Fruit fly (Drosophila melanogaster) whole organism, embryonic: ENCODE data around the gene Pax.

ENCODE experiments used
- Adf1 ChIP-seq: fragments of 200-800 bp; sonication (Bioruptor generic); IDR thresholded peaks from 2 replicates; pipeline ENCODE4 v1.3.6; 2022; ENCODE audit warnings: missing biosample characterization, missing genetic modification characterization
- Bgb ChIP-seq: fragments of 200-800 bp; sonication (Bioruptor generic); IDR thresholded peaks from 2 replicates; pipeline ENCODE4 v1.3.6; 2022; ENCODE audit warnings: missing biosample characterization, missing genetic modification characterization; ENCODE audit not compliant: partially characterized antibody
- CG10321 ChIP-seq: fragments of 200-800 bp; sonication (Bioruptor generic); IDR thresholded peaks from 2 replicates; pipeline ENCODE4 v1.3.6; 2022; ENCODE audit warnings: missing biosample characterization, missing genetic modification characterization
- CG10959 ChIP-seq: fragments of 200-800 bp; sonication (Bioruptor generic); IDR thresholded peaks from 2 replicates; pipeline ENCODE4 v1.3.6; 2022; ENCODE audit warnings: missing biosample characterization, missing genetic modification characterization
- CG11085 ChIP-seq: fragments of 200-800 bp; sonication (Bioruptor generic); IDR thresholded peaks from 2 replicates; pipeline ENCODE4 v1.3.6; 2022; ENCODE audit warnings: missing biosample characterization, missing genetic modification characterization
- CG11695 ChIP-seq: fragments of 200-800 bp; sonication (Bioruptor generic); IDR thresholded peaks from 3 replicates; pipeline ENCODE4 v1.3.6; 2022; ENCODE audit warnings: missing biosample characterization, missing genetic modification characterization
- CG11696 ChIP-seq: fragments of 200-800 bp; sonication (Bioruptor generic); IDR thresholded peaks from 2 replicates; pipeline ENCODE4 v1.3.6; 2022; ENCODE audit warnings: missing biosample characterization, missing genetic modification characterization
- CG12391 ChIP-seq: fragments of 200-800 bp; sonication (Bioruptor generic); optimal IDR thresholded peaks from 3 replicates; lab custom pipeline; 2018; ENCODE audit warnings: missing biosample characterization, mild to moderate bottlenecking, missing genetic modification characterization, moderate library complexity
- CG13894 ChIP-seq: fragments of 200-800 bp; sonication (Bioruptor generic); optimal IDR thresholded peaks from 3 replicates; lab custom pipeline; 2018; ENCODE audit warnings: missing biosample characterization, mild to moderate bottlenecking, missing genetic modification characterization, moderate library complexity
- CG17186 ChIP-seq: fragments of 200-800 bp; sonication (Bioruptor generic); optimal IDR thresholded peaks from 3 replicates; lab custom pipeline; 2017; ENCODE audit warnings: missing biosample characterization, missing genetic modification reagents, missing genetic modification characterization
- CG18262 ChIP-seq: fragments of 200-800 bp; optimal IDR thresholded peaks from 3 replicates; lab custom pipeline; 2019; ENCODE audit warnings: missing biosample characterization, mild to moderate bottlenecking, missing genetic modification characterization, moderate library complexity
- CG2129 ChIP-seq: fragments of 200-800 bp; sonication (Bioruptor generic); IDR thresholded peaks from 2 replicates; pipeline ENCODE4 v1.3.6; 2022; ENCODE audit warnings: missing biosample characterization, missing genetic modification characterization; ENCODE audit not compliant: partially characterized antibody
- CG30020 ChIP-seq: fragments of 200-800 bp; optimal IDR thresholded peaks from 2 replicates; lab custom pipeline; 2019; ENCODE audit warnings: missing biosample characterization, mild to moderate bottlenecking, missing genetic modification characterization, moderate library complexity
- CG31224 ChIP-seq: fragments of 200-800 bp; sonication (Bioruptor generic); IDR thresholded peaks from 2 replicates; pipeline ENCODE4 v1.3.6; 2022; ENCODE audit warnings: missing biosample characterization, missing genetic modification characterization
- CG33557 ChIP-seq: fragments of 200-800 bp; sonication (Bioruptor generic); optimal IDR thresholded peaks from 2 replicates; lab custom pipeline; 2019; ENCODE audit warnings: missing biosample characterization, mild to moderate bottlenecking, missing genetic modification characterization, moderate library complexity
- CG34422 ChIP-seq: fragments of 200-800 bp; sonication (Bioruptor generic); IDR thresholded peaks from 3 replicates; pipeline ENCODE4 v1.3.6; 2022; ENCODE audit warnings: missing biosample characterization, missing genetic modification characterization
- CG4282 ChIP-seq: fragments of 200-800 bp; sonication (Bioruptor generic); optimal IDR thresholded peaks from 2 replicates; lab custom pipeline; 2016; ENCODE audit warnings: missing biosample characterization, missing genetic modification characterization
- CG5953 ChIP-seq: fragments of 200-800 bp; sonication (Bioruptor generic); IDR thresholded peaks from 2 replicates; pipeline ENCODE4 v1.3.6; 2022; ENCODE audit warnings: missing biosample characterization, missing genetic modification characterization
- CG8290 ChIP-seq, 3 experiments: fragments of 200-800 bp; sonication (Bioruptor generic); optimal IDR thresholded peaks; 2 replicates each; lab custom pipeline; 2016 to 2019; ENCODE audit warnings: missing biosample characterization in 3 of 3, missing genetic modification characterization in 3 of 3, mild to moderate bottlenecking in 2 of 3, moderate library complexity in 1 of 3
- CG9797 ChIP-seq: fragments of 200-800 bp; sonication (Bioruptor generic); optimal IDR thresholded peaks from 3 replicates; lab custom pipeline; 2018; ENCODE audit warnings: missing biosample characterization, mild to moderate bottlenecking, missing genetic modification characterization
- CHES-1-like ChIP-seq: fragments of 200-800 bp; sonication (Bioruptor generic); optimal IDR thresholded peaks from 2 replicates; lab custom pipeline; 2016; ENCODE audit warnings: missing biosample characterization, missing genetic modification characterization
- CoRest ChIP-seq: fragments of 200-800 bp; sonication (Bioruptor generic); optimal IDR thresholded peaks from 3 replicates; lab custom pipeline; 2018; ENCODE audit warnings: missing biosample characterization, mild to moderate bottlenecking, missing genetic modification characterization, moderate library complexity
- D19A ChIP-seq: fragments of 200-800 bp; optimal IDR thresholded peaks from 3 replicates; lab custom pipeline; 2019; ENCODE audit warnings: missing biosample characterization, mild to moderate bottlenecking, missing genetic modification characterization, moderate library complexity
- Drgx ChIP-seq: fragments of 200-800 bp; sonication (Bioruptor generic); IDR thresholded peaks from 2 replicates; pipeline ENCODE4 v1.3.6; 2022; ENCODE audit warnings: missing biosample characterization, missing genetic modification characterization
- H15 ChIP-seq: fragments of 200-800 bp; sonication (Bioruptor generic); IDR thresholded peaks from 3 replicates; pipeline ENCODE4 v1.3.6; 2022; ENCODE audit warnings: missing biosample characterization, missing genetic modification characterization
- HHEX ChIP-seq: fragments of 200-800 bp; sonication (Bioruptor generic); optimal IDR thresholded peaks from 3 replicates; lab custom pipeline; 2017; ENCODE audit warnings: missing biosample characterization, mild to moderate bottlenecking, missing genetic modification characterization, missing genetic modification reagents
- Med ChIP-seq: fragments of 200-800 bp; sonication (Bioruptor generic); peaks from one replicate; lab custom pipeline; 2016; ENCODE audit warnings: missing biosample characterization, missing genetic modification characterization, mild to moderate bottlenecking, inconsistent platforms, moderate library complexity
- NC2α ChIP-seq: fragments of 200-800 bp; sonication (Bioruptor generic); optimal IDR thresholded peaks from 2 replicates; lab custom pipeline; 2016; ENCODE audit warnings: missing biosample characterization, missing genetic modification characterization
- Sox102F ChIP-seq: fragments of 200-800 bp; sonication (Bioruptor generic); optimal IDR thresholded peaks from 2 replicates; lab custom pipeline; 2018; ENCODE audit warnings: missing biosample characterization, mild to moderate bottlenecking, missing genetic modification characterization, moderate library complexity
- abd-A ChIP-seq: fragments of 200-800 bp; sonication (Bioruptor generic); optimal IDR thresholded peaks from 3 replicates; lab custom pipeline; 2019; ENCODE audit warnings: missing biosample characterization, mild to moderate bottlenecking, missing genetic modification characterization, moderate library complexity
- al ChIP-seq: fragments of 200-800 bp; sonication (Bioruptor generic); IDR thresholded peaks from 2 replicates; pipeline ENCODE4 v1.3.6; 2022; ENCODE audit warnings: missing biosample characterization, missing genetic modification characterization
- amos ChIP-seq: fragments of 200-800 bp; sonication (Bioruptor generic); IDR thresholded peaks from 2 replicates; pipeline ENCODE4 v1.3.6; 2022; ENCODE audit warnings: missing biosample characterization, missing genetic modification characterization; ENCODE audit not compliant: partially characterized antibody
- bab2 ChIP-seq: fragments of 200-800 bp; sonication (Bioruptor generic); optimal IDR thresholded peaks from 2 replicates; lab custom pipeline; 2016; ENCODE audit warnings: missing biosample characterization, missing genetic modification characterization
- ci ChIP-seq: fragments of 200-800 bp; sonication (Bioruptor generic); IDR thresholded peaks from 3 replicates; pipeline ENCODE4 v1.3.6; 2022; ENCODE audit warnings: missing biosample characterization, missing genetic modification characterization
- dimm ChIP-seq: fragments of 200-800 bp; sonication (Bioruptor generic); IDR thresholded peaks from 2 replicates; pipeline ENCODE4 v1.3.6; 2022; ENCODE audit warnings: missing biosample characterization, missing genetic modification characterization
- ewg ChIP-seq: fragments of 200-800 bp; sonication (Bioruptor generic); optimal IDR thresholded peaks from 3 replicates; lab custom pipeline; 2017; ENCODE audit warnings: mild to moderate bottlenecking, missing biosample characterization, missing genetic modification reagents, missing genetic modification characterization
- grau ChIP-seq: fragments of 200-800 bp; optimal IDR thresholded peaks from 3 replicates; lab custom pipeline; 2019; ENCODE audit warnings: missing biosample characterization, mild to moderate bottlenecking, missing genetic modification characterization, moderate library complexity
- hb ChIP-seq: fragments of 200-800 bp; sonication (Bioruptor generic); IDR thresholded peaks from 3 replicates; pipeline ENCODE4 v1.3.6; 2022; ENCODE audit warnings: missing biosample characterization, missing genetic modification characterization; ENCODE audit not compliant: partially characterized antibody
- hbn ChIP-seq: fragments of 200-800 bp; sonication (Bioruptor generic); IDR thresholded peaks from 2 replicates; pipeline ENCODE4 v1.3.6; 2022; ENCODE audit warnings: missing biosample characterization, missing genetic modification characterization; ENCODE audit not compliant: partially characterized antibody
- jumu ChIP-seq: fragments of 200-800 bp; sonication (Bioruptor generic); optimal IDR thresholded peaks from 3 replicates; lab custom pipeline; 2016; ENCODE audit warnings: missing biosample characterization, missing genetic modification characterization
- mam ChIP-seq: fragments of 200-800 bp; sonication (Bioruptor generic); optimal IDR thresholded peaks from 3 replicates; lab custom pipeline; 2016; ENCODE audit warnings: missing biosample characterization, missing genetic modification characterization
- mld ChIP-seq: fragments of 200-800 bp; sonication (Bioruptor generic); IDR thresholded peaks from 3 replicates; pipeline ENCODE4 v1.3.6; 2022; ENCODE audit warnings: missing biosample characterization, missing genetic modification characterization; ENCODE audit not compliant: partially characterized antibody
- pfk ChIP-seq: fragments of 200-800 bp; sonication (Bioruptor generic); optimal IDR thresholded peaks from 2 replicates; lab custom pipeline; 2018; ENCODE audit warnings: missing biosample characterization, mild to moderate bottlenecking, missing genetic modification characterization, moderate library complexity
- ranshi ChIP-seq: fragments of 200-800 bp; sonication (Bioruptor generic); IDR thresholded peaks from 2 replicates; pipeline ENCODE4 v1.3.6; 2022; ENCODE audit warnings: missing biosample characterization, missing genetic modification characterization
- ro ChIP-seq: fragments of 200-800 bp; sonication (Bioruptor generic); IDR thresholded peaks from 2 replicates; pipeline ENCODE4 v1.3.6; 2022; ENCODE audit warnings: missing biosample characterization, missing genetic modification characterization
- sd ChIP-seq: fragments of 200-800 bp; sonication (Bioruptor generic); optimal IDR thresholded peaks from 3 replicates; lab custom pipeline; 2018; ENCODE audit warnings: missing biosample characterization, mild to moderate bottlenecking, missing genetic modification characterization, moderate library complexity
- slbo ChIP-seq: fragments of 200-800 bp; sonication (Bioruptor generic); IDR thresholded peaks from 2 replicates; pipeline ENCODE4 v1.3.6; 2022; ENCODE audit warnings: missing biosample characterization, missing genetic modification characterization
- tna ChIP-seq: fragments of 200-800 bp; sonication (Bioruptor generic); IDR thresholded peaks from 2 replicates; pipeline ENCODE4 v1.3.6; 2022; ENCODE audit warnings: missing biosample characterization, missing genetic modification characterization; ENCODE audit not compliant: partially characterized antibody
- usp ChIP-seq: fragments of >200 bp; optimal IDR thresholded peaks from 2 replicates; lab custom pipeline; 2017; ENCODE audit warnings: missing biosample characterization, missing genetic modification characterization

Pax gene

DNA sequence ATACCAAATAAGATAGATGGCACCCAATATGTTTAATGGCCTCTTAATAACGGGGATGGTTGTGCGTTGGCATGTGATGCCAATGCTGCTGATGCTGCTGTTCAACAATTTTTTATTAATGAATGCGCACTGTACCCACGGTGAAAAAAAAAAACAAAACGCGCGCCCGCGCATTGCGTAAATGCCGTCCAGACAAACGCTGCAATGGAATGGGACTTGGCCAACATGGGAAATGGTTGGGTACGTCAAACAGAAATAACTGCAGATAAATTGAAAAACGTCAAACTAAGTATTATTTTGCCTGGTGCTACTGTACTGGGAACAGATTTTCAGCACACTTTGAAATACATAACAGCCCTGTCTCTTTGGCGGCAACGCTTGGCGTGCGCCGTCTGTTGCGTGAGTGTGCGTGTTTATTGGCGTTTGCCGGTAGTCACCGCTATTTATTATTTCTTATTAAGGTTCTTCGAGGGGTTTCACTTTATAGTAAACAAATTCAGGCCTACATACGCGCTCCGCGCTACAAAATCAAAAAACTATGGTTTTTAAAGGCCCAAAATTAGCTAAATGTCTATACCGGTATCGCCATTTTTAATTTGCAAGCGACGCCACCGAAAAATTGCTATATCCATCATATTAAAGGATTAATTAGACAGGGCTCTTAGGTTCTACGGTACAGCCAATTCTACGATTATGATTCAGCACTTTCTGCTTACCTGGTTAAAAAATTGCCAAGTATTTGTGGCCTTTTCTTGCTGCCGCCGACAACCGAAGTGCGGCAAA lies 26.3 kb upstream of the Pax start:
- TF ChIP-seq CG18262 (tag; lab: Kevin White, UChicago) (no peak), CG13894 (no peak), mam (peak; percentile 36), ewg (GFP tag; lab: Kevin White, UChicago) (peak; percentile 87), Med (GFP tag; lab: Kevin White, UChicago) (peak; percentile 63), CG31224 (no peak), H15 (GFP tag; lab: Robert Waterston, UW) (no peak), hb (GFP tag; lab: Robert Waterston, UW) (0 out of 3 replicates have a peak, but pooled peaks have one; percentile 29), jumu (GFP tag; lab: Kevin White, UChicago) (peak; percentile 35), tna (GFP tag; lab: Robert Waterston, UW) (no peak), CG5953 (GFP tag; lab: Robert Waterston, UW) (no peak), CG11695 (GFP tag; lab: Robert Waterston, UW) (no peak), ro (GFP tag; lab: Robert Waterston, UW) (no peak), pfk (no peak), Drgx (GFP tag; lab: Robert Waterston, UW) (peak; percentile 60), HHEX (no peak), Bgb (GFP tag; lab: Robert Waterston, UW) (peak; percentile 7; the same call in 1 of the 2 replicates), CoRest (tag; lab: Kevin White, UChicago) (peak; percentile 1), CG10321 (no peak), CG34422 (GFP tag; lab: Robert Waterston, UW) (peak; percentile 96; the same call in 2 of the 3 replicates), CG9797 (GFP tag; lab: Kevin White, UChicago) (no peak), hbn (GFP tag; lab: Robert Waterston, UW) (no peak; the same call in 1 of the 2 replicates), CG30020 (tag; lab: Kevin White, UChicago) (no peak), dimm (GFP tag; lab: Robert Waterston, UW) (no peak), D19A (tag; lab: Kevin White, UChicago) (no peak), CG12391 (tag; lab: Kevin White, UChicago) (peak; percentile 16), grau (tag; lab: Kevin White, UChicago) (peak; percentile 82), CG10959 (GFP tag; lab: Robert Waterston, UW) (no peak), slbo (peak; percentile 60), sd (peak; percentile 30), CHES-1-like (GFP tag; lab: Kevin White, UChicago) (peak; percentile 16), CG33557 (GFP tag; lab: Kevin White, UChicago) (no peak), abd-A (tag; lab: Kevin White, UChicago) (no peak), CG2129 (GFP tag; lab: Robert Waterston, UW) (no peak), Sox102F (GFP tag; lab: Kevin White, UChicago) (peak; percentile 24), CG4282 (GFP tag; lab: Kevin White, UChicago) (no peak), CG17186 (GFP tag; lab: Kevin White, UChicago) (no peak), mld (GFP tag; lab: Robert Waterston, UW) (no peak), Adf1 (peak; percentile 66; the same call in 1 of the 2 replicates), ci (GFP tag; lab: Robert Waterston, UW) (no peak), CG8290 (GFP tag; optimal IDR thresholded peaks at IDR 0.05; lab: Kevin White, UChicago) (no peak), CG8290 (tag; optimal IDR thresholded peaks at IDR 0.05; lab: Kevin White, UChicago) (no peak), amos (GFP tag; lab: Robert Waterston, UW) (peak; percentile 7; the same call in 1 of the 2 replicates), CG11696 (GFP tag; lab: Robert Waterston, UW) (no peak), ranshi (peak; percentile 45; the same call in 1 of the 2 replicates), bab2 (GFP tag; lab: Kevin White, UChicago) (no peak), CG11085 (GFP tag; lab: Robert Waterston, UW) (no peak), al (GFP tag; lab: Robert Waterston, UW) (no peak), usp (GFP tag; lab: Kevin White, UChicago) (no peak), NC2α (no peak)
